Worm (Caenorhabditis elegans) whole organism, late embryonic: ENCODE results near the gene clu-1.

Experiments used
- ama-1 ChIP-seq: fragments of 150-350 bp; optimal IDR thresholded peaks from 2 replicates; lab custom pipeline; 2014
- ceh-30 ChIP-seq: fragments of 150-350 bp; optimal IDR thresholded peaks from 2 replicates; lab custom pipeline; 2014; ENCODE audit warnings: missing biosample characterization, missing genetic modification characterization
- ceh-34 ChIP-seq: sonication (generic microtip); optimal IDR thresholded peaks from 2 replicates; lab custom pipeline; 2016; ENCODE audit warnings: mild to moderate bottlenecking, missing genetic modification characterization, missing compliant biosample characterization
- dmd-4 ChIP-seq: sonication (generic microtip); optimal IDR thresholded peaks from 2 replicates; lab custom pipeline; 2016; ENCODE audit warnings: borderline replicate concordance, missing genetic modification characterization, missing compliant biosample characterization
- ets-4 ChIP-seq: sonication (generic microtip); optimal IDR thresholded peaks from 2 replicates; lab custom pipeline; 2016; ENCODE audit warnings: missing genetic modification characterization, missing compliant biosample characterization
- hlh-13 ChIP-seq: fragments of 200-800 bp; sonication (Bioruptor generic); optimal IDR thresholded peaks from 2 replicates; lab custom pipeline; 2018; ENCODE audit warnings: mild to moderate bottlenecking, missing genetic modification characterization, missing compliant biosample characterization
- nhr-11 ChIP-seq: fragments of 150-350 bp; optimal IDR thresholded peaks from 2 replicates; lab custom pipeline; 2014; ENCODE audit warnings: missing biosample characterization, missing genetic modification characterization
- pag-3 ChIP-seq: sonication (generic microtip); optimal IDR thresholded peaks from 2 replicates; lab custom pipeline; 2016; ENCODE audit warnings: missing compliant biosample characterization, missing genetic modification characterization, borderline replicate concordance
- pqm-1 ChIP-seq: sonication (generic microtip); optimal IDR thresholded peaks from 2 replicates; lab custom pipeline; 2016; ENCODE audit warnings: missing genetic modification characterization, missing compliant biosample characterization
- tbx-2 ChIP-seq: sonication (generic microtip); optimal IDR thresholded peaks from 2 replicates; lab custom pipeline; 2016; ENCODE audit warnings: missing genetic modification characterization, missing compliant biosample characterization
- unc-55 ChIP-seq: sonication (generic microtip); optimal IDR thresholded peaks from 2 replicates; lab custom pipeline; 2017; ENCODE audit warnings: missing biosample characterization, missing genetic modification reagents, missing genetic modification characterization
- zip-5 ChIP-seq: sonication (generic microtip); optimal IDR thresholded peaks from 2 replicates; lab custom pipeline; 2016; ENCODE audit warnings: missing genetic modification characterization, missing compliant biosample characterization

ce11 chrIII:9558463-9558862, 37.2 kb upstream of the clu-1 start, which contains the start of gene C48B4.6:
- no peak for TF ChIP-seq ceh-34 (tag; lab: Kevin White, UChicago)
- TF ChIP-seq hlh-13 (GFP tag; lab: Kevin White, UChicago) = no peak
- no peak for TF ChIP-seq nhr-11 (tag; lab: Kevin White, UChicago)
- no peak for TF ChIP-seq zip-5 (tag; lab: Kevin White, UChicago)
- no peak for TF ChIP-seq pqm-1 (tag; lab: Kevin White, UChicago)
- no peak for TF ChIP-seq unc-55 (GFP tag; lab: Kevin White, UChicago)
- no peak for TF ChIP-seq pag-3 (tag; lab: Kevin White, UChicago)
- no peak for TF ChIP-seq ceh-30 (tag; lab: Kevin White, UChicago)
- TF ChIP-seq ama-1 (lab: Kevin White, UChicago) = no peak
- TF ChIP-seq ets-4 (tag; lab: Kevin White, UChicago) = no peak
- no peak for TF ChIP-seq tbx-2 (tag; lab: Kevin White, UChicago)
- TF ChIP-seq dmd-4 (tag; lab: Kevin White, UChicago) = no peak
